Fruit fly (Drosophila melanogaster) whole organism, pupa: ENCODE measurements around the gene Ccm3.
A peak's percentile ranks its signal among the peaks of the same experiment; 100 is the strongest.

Experiments
- CG10348 ChIP-seq: fragments of 200-800 bp; sonication (Bioruptor generic); IDR thresholded peaks from 2 replicates; pipeline ENCODE4 v1.3.6; 2022; ENCODE audit warnings: missing biosample characterization, missing genetic modification characterization
- CG12605 ChIP-seq: fragments of 200-800 bp; sonication (Bioruptor generic); IDR thresholded peaks from 2 replicates; pipeline ENCODE4 v1.3.6; 2022; ENCODE audit warnings: missing biosample characterization, missing genetic modification characterization
- CG13204 ChIP-seq: fragments of 200-800 bp; sonication (Bioruptor generic); optimal IDR thresholded peaks from 2 replicates; lab custom pipeline; 2018; ENCODE audit warnings: missing biosample characterization, mild to moderate bottlenecking, missing genetic modification characterization, moderate library complexity
- CG14655 ChIP-seq: fragments of 200-800 bp; sonication (Bioruptor generic); optimal IDR thresholded peaks from 3 replicates; lab custom pipeline; 2017; ENCODE audit warnings: mild to moderate bottlenecking, missing biosample characterization, missing genetic modification reagents, missing genetic modification characterization
- CG15710 ChIP-seq: fragments of 200-800 bp; sonication (Bioruptor generic); optimal IDR thresholded peaks from 2 replicates; lab custom pipeline; 2018; ENCODE audit warnings: missing biosample characterization, mild to moderate bottlenecking, missing genetic modification characterization, moderate library complexity
- CG17806 ChIP-seq: fragments of 200-800 bp; sonication (Bioruptor generic); optimal IDR thresholded peaks from 2 replicates; lab custom pipeline; 2018; ENCODE audit warnings: missing biosample characterization, mild to moderate bottlenecking, missing genetic modification characterization, moderate library complexity
- CG32121 ChIP-seq: fragments of 200-800 bp; sonication (Bioruptor generic); IDR thresholded peaks from 2 replicates; pipeline ENCODE4 v1.3.6; 2022; ENCODE audit warnings: missing biosample characterization, missing genetic modification characterization
- CG34367 ChIP-seq: fragments of 200-800 bp; sonication (Bioruptor generic); optimal IDR thresholded peaks from 2 replicates; lab custom pipeline; 2018; ENCODE audit warnings: missing biosample characterization, mild to moderate bottlenecking, missing genetic modification characterization
- CG4496 ChIP-seq: fragments of 200-800 bp; sonication (Bioruptor generic); IDR thresholded peaks from 3 replicates; pipeline ENCODE4 v1.3.6; 2022; ENCODE audit warnings: missing biosample characterization, missing genetic modification characterization
- CG8159 ChIP-seq: fragments of 200-800 bp; sonication (Bioruptor generic); optimal IDR thresholded peaks from 3 replicates; lab custom pipeline; 2018; ENCODE audit warnings: missing biosample characterization, mild to moderate bottlenecking, missing genetic modification characterization, moderate library complexity
- CG8301 ChIP-seq: fragments of 200-800 bp; sonication (Bioruptor generic); optimal IDR thresholded peaks from 2 replicates; lab custom pipeline; 2018; ENCODE audit warnings: missing biosample characterization, mild to moderate bottlenecking, missing genetic modification characterization
- CG9948 ChIP-seq: fragments of 200-800 bp; sonication (Bioruptor generic); optimal IDR thresholded peaks from 2 replicates; lab custom pipeline; 2018; ENCODE audit warnings: missing biosample characterization, mild to moderate bottlenecking, missing genetic modification characterization, moderate library complexity
- D1 ChIP-seq: fragments of 200-800 bp; sonication (Bioruptor generic); optimal IDR thresholded peaks from 2 replicates; lab custom pipeline; 2018; ENCODE audit warnings: missing biosample characterization, mild to moderate bottlenecking, missing genetic modification characterization, moderate library complexity
- EcR ChIP-seq: fragments of 200-800 bp; sonication (Bioruptor generic); optimal IDR thresholded peaks from 3 replicates; lab custom pipeline; 2019; ENCODE audit warnings: missing biosample characterization, missing genetic modification characterization, mild to moderate bottlenecking, moderate library complexity, missing genetic modification reagents
- Ets98B ChIP-seq: fragments of 200-800 bp; sonication (Bioruptor generic); IDR thresholded peaks from 2 replicates; pipeline ENCODE4 v1.3.6; 2022; ENCODE audit warnings: missing biosample characterization, missing genetic modification characterization
- Pif1A ChIP-seq: fragments of 200-800 bp; sonication (Bioruptor generic); optimal IDR thresholded peaks from 3 replicates; lab custom pipeline; 2016; ENCODE audit warnings: missing biosample characterization, missing genetic modification characterization
- Pif1B ChIP-seq: fragments of 200-800 bp; sonication (Bioruptor generic); optimal IDR thresholded peaks from 3 replicates; lab custom pipeline; 2016; ENCODE audit warnings: missing biosample characterization, missing genetic modification characterization
- Snoo ChIP-seq: fragments of 200-800 bp; sonication (Bioruptor generic); optimal IDR thresholded peaks from 3 replicates; lab custom pipeline; 2017; ENCODE audit warnings: missing biosample characterization, mild to moderate bottlenecking, missing genetic modification characterization, inconsistent platforms
- fd96Ca ChIP-seq: fragments of 200-800 bp; sonication (Bioruptor generic); IDR thresholded peaks from 3 replicates; pipeline ENCODE4 v1.3.6; 2022; ENCODE audit warnings: missing biosample characterization, missing genetic modification characterization
- gl ChIP-seq: fragments of 200-800 bp; sonication (Bioruptor generic); optimal IDR thresholded peaks from 2 replicates; lab custom pipeline; 2018; ENCODE audit warnings: missing biosample characterization, mild to moderate bottlenecking, missing genetic modification characterization
- rn ChIP-seq: fragments of 200-800 bp; sonication (Bioruptor generic); IDR thresholded peaks from 2 replicates; pipeline ENCODE4 v1.3.6; 2022; ENCODE audit warnings: missing biosample characterization, missing genetic modification characterization

Gene Ccm3

DNA sequence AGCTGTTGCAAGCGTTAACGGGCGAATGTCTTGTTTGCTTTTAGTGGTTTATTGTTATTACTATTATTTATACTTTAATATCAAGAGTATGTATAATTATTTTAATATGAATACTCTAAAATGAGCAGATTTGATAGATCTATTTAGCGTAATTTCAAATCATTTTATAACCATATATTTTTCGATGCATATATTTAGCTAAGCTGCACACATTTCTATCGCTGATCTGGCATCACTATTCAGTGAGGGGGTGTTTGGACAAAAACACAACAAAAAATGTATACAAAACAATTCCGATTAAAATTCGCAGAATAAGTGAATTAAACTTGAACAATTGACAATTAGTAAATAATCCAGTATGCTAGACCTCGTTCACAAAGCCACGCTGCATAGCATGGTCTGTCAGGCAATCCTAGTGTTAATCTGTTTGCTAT lies 20.7 kb upstream of the Ccm3 start, which contains the start of the genes Trs33 and Tmtc4:
Trs33 (minus strand) TSS at position 3 of the 434 bp plus-strand sequence.
Tmtc4 (plus strand) TSS at position 233 of the 434 bp plus-strand sequence.
- peak; percentile 28 for TF ChIP-seq Snoo (tag; lab: Kevin White, UChicago)
- TF ChIP-seq CG8301 (tag; lab: Kevin White, UChicago), result no peak
- no peak for TF ChIP-seq CG8159 (tag; lab: Kevin White, UChicago)
- peak; percentile 6 for TF ChIP-seq CG9948 (tag; lab: Kevin White, UChicago)
- TF ChIP-seq CG32121, result 0 out of 2 replicates have a peak, but pooled peaks have one; percentile 13
- no peak for TF ChIP-seq fd96Ca (GFP tag; lab: Robert Waterston, UW)
- no peak for TF ChIP-seq Pif1B (GFP tag; lab: Kevin White, UChicago)
- no peak for TF ChIP-seq CG13204
- no peak for TF ChIP-seq CG12605 (GFP tag; lab: Robert Waterston, UW)
- TF ChIP-seq CG15710 (tag; lab: Kevin White, UChicago), result peak; percentile 39
- TF ChIP-seq Pif1A (GFP tag; lab: Kevin White, UChicago), result no peak
- no peak for TF ChIP-seq gl
- TF ChIP-seq CG10348 (GFP tag; lab: Robert Waterston, UW), result no peak
- TF ChIP-seq CG17806, result peak; percentile 15
- TF ChIP-seq D1 (tag; lab: Kevin White, UChicago), result no peak
- no peak for TF ChIP-seq CG4496
- no peak for TF ChIP-seq CG34367
- TF ChIP-seq rn (GFP tag; lab: Robert Waterston, UW), result no peak
- no peak for TF ChIP-seq CG14655
- TF ChIP-seq EcR (GFP tag; lab: Kevin White, UChicago), result peak; percentile 9
- no peak for TF ChIP-seq Ets98B (GFP tag; lab: Robert Waterston, UW)

DNA sequence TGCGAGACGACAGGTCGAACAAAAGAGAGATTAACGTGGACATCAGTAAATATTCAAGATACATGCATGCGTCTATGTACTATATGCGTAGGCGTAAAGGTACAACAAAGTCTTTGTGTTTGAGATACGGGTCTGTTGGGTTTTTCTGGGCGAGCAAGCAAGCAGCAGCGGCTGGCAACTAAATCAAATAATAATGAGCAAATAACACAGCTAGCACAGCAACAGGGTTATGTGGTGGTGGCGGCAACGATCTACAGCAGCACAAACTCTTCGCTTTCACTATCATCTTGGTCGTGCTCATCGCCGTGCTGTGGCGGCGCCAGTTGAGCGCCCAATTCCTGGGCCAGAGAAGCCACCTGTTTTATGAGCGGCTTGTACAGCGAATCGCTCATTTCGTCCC lies 17.7 kb upstream of the Ccm3 start:
- TF ChIP-seq CG8159 (tag; lab: Kevin White, UChicago) (no peak), Ets98B (GFP tag; lab: Robert Waterston, UW) (no peak), EcR (GFP tag; lab: Kevin White, UChicago) (no peak), Snoo (tag; lab: Kevin White, UChicago) (no peak), CG17806 (no peak), CG12605 (GFP tag; lab: Robert Waterston, UW) (no peak), CG8301 (tag; lab: Kevin White, UChicago) (no peak), CG9948 (tag; lab: Kevin White, UChicago) (no peak), Pif1A (GFP tag; lab: Kevin White, UChicago) (no peak)
- TF ChIP-seq, all 21 proteins: peak for 0

DNA sequence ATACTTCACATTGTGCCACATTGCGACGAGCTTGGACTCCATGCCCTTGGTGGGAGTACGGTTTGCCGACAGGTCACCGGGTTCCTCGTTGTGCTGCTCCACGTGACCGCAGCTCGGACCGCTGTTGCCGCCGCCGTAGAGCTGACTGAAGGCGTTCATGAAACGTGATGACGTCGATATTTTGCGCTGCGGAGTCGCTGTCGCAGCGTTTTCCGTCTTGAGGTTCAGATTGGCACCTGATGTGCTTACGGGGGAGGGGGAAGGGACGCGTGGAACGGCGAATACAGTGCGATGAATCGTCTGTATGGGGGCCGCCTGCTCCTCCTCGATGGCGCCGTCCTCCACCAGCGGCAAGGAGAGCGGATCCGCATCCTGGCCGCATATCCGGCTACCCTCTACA lies 15.6 kb upstream of the Ccm3 start:
- TF ChIP-seq Pif1A (GFP tag; lab: Kevin White, UChicago) (no peak), CG14655 (no peak), gl (no peak), rn (GFP tag; lab: Robert Waterston, UW) (no peak), fd96Ca (GFP tag; lab: Robert Waterston, UW) (no peak), CG17806 (no peak), EcR (GFP tag; lab: Kevin White, UChicago) (no peak), Pif1B (GFP tag; lab: Kevin White, UChicago) (no peak), CG8159 (tag; lab: Kevin White, UChicago) (no peak), Ets98B (GFP tag; lab: Robert Waterston, UW) (no peak), CG8301 (tag; lab: Kevin White, UChicago) (no peak), CG32121 (no peak), CG13204 (no peak), CG9948 (tag; lab: Kevin White, UChicago) (no peak), CG4496 (no peak), CG34367 (no peak)

DNA sequence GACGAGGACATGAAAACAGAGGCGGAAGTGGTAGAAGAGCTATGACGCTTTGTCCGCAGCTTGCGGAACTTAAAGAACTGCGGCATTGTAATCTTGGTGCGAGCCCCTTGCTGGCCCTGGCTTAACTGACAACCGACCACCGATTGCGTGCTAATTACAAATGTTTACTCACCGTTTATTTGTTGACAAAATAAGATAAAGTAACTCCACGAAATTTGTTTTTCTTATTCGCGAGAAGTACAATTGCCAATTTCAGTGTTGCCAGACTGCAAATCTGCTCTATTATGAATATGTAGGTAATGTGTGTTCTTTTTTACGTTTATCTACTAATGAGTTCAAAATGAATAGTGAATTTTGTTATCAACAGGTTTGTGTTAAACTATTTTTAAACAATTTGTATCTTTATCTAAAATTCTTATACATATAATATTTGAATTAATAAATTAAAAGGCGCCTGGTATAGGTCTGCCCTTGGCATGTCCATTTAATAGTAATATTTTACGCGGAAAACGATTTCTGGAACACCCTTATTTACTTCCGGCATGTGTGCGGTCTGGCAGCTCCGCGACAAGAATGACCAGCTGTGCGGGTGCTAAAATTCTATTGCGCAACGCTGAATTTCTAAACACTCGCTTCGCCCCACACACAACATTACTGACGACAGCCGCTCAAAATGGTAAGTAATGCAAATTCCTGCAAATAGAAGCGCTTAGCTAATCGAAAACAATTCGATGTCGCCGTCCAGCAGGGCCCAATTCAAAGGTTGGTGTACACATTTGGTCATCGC lies 14.9 kb upstream of the Ccm3 start, which contains the start of the genes Atg4b and Hibch:
Atg4b (minus strand) TSS at position 280 of the 787 bp plus-strand sequence.
Hibch (plus strand) TSS at position 585 of the 787 bp plus-strand sequence.
- TF ChIP-seq CG8301 (tag; lab: Kevin White, UChicago) (no peak), CG13204 (no peak), Ets98B (GFP tag; lab: Robert Waterston, UW) (peak; percentile 75), Pif1B (GFP tag; lab: Kevin White, UChicago) (no peak), D1 (tag; lab: Kevin White, UChicago) (no peak), CG9948 (tag; lab: Kevin White, UChicago) (peak; percentile 77), CG4496 (peak; percentile 81), CG8159 (tag; lab: Kevin White, UChicago) (peak; percentile 89), CG12605 (GFP tag; lab: Robert Waterston, UW) (0 out of 2 replicates have a peak, but pooled peaks have one; percentile 26), EcR (GFP tag; lab: Kevin White, UChicago) (peak; percentile 17), fd96Ca (GFP tag; lab: Robert Waterston, UW) (peak; percentile 75; the same call in 2 of the 3 replicates), CG10348 (GFP tag; lab: Robert Waterston, UW) (0 out of 2 replicates have a peak, but pooled peaks have one; percentile 20), gl (peak; percentile 55), CG17806 (peak; percentile 83), rn (GFP tag; lab: Robert Waterston, UW) (peak; percentile 46; the same call in 1 of the 2 replicates), Snoo (tag; lab: Kevin White, UChicago) (peak; percentile 63), CG32121 (peak; percentile 72), CG15710 (tag; lab: Kevin White, UChicago) (peak; percentile 84), CG14655 (no peak), Pif1A (GFP tag; lab: Kevin White, UChicago) (no peak), CG34367 (peak; percentile 68)

DNA sequence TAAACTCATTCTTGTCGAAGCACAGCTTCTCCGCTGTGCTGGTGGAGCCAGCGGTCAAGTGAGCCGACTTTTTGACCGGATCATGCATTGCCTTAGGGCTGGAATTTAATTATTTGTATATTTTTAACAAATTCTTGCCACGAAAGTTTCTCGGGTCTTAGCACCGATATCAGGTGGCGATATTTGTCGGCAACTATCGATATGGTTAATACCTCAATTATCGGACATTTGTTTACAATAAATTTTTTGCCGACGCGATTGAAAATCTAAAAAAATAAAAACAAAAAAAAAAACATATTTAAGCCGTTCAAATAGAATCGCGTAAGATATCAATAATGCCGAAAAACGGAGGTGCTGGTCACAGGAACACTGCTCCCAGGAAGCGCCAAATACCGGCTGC lies 10.3 kb upstream of the Ccm3 start, which contains the start of the genes Cog2 and Trax:
Cog2 (minus strand) TSS at position 168 of the 400 bp plus-strand sequence.
Trax (plus strand) TSS at position 203 of the 400 bp plus-strand sequence.
- TF ChIP-seq CG32121, result peak; percentile 19; the same call in 1 of the 2 replicates
- TF ChIP-seq CG14655, result no peak
- TF ChIP-seq, all 21 proteins: peak for 1
